Fruit fly (Drosophila melanogaster): Measurements from ENCODE around the gene Rrp46.
A peak's percentile ranks its signal among the peaks of the same experiment; 100 is the strongest.

Rrp46 gene

DNA sequence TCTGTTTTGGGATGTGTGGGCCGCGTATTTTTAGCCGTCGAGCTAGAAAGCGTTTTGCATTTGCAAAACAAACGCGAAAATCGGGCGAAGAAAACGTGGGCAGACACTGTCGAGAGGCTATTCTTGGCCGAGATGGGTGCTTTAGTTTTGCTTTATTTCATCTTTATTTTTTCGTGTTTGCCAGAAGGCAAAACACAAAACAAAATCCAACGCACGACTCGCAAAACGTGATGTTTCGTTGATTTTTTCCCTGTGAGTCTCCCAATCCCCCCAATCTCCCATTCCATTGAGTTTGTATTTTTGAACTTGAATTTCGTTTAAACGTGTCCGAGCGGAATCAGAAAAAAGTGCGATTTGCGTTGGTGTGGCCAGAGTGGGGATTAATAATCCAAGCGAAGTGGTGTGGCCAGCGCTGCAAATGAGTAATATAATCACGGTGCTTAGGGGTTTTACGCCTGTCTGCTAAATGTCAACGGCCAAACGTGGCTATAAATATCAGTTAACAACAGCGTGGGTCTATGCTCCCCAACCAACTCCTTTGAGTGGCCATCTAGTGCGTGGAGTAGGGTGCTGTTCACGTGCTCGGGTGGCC, 23.1 kb upstream of the Rrp46 start:
- TF ChIP-seq Mnt (GFP tag; optimal IDR thresholded peaks at IDR 0.05) (no peak), pad (GFP tag; optimal IDR thresholded peaks at IDR 0.05) (no peak), CG14711 (tag; optimal IDR thresholded peaks at IDR 0.05) (no peak), cnc (optimal IDR thresholded peaks at IDR 0.05) (no peak), Hr96 (GFP tag; optimal IDR thresholded peaks at IDR 0.05) (no peak), CG7045 (GFP tag; optimal IDR thresholded peaks at IDR 0.05) (no peak), kay (GFP tag; ENCODE audit: borderline replicate concordance) (no peak), CG11617 (GFP tag; optimal IDR thresholded peaks at IDR 0.05) (no peak)

DNA sequence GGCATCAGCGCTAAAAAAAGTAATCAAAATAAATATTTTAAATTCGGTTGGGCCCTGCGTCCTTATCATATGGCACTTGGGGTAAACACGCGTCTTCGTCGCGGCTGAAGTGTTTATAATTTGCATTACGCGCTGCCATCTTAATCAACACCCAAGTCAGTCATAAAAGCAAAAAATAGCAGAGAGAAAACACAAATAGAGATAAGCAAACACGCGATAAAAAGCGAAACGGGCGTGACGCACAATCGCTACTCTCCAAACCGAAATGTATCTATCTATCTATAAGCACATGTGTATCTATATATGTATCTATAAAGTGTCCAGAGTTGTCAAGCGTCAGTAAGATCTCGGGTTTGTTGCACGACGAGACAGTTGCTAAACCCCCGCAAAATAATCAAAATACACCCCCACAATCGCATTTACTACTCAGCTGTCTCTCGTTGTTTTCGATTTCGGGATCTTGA, 22.2 kb upstream of the Rrp46 start:
- TF ChIP-seq cic (GFP tag; optimal IDR thresholded peaks at IDR 0.05) (peak; percentile 98), bab1 (GFP tag; optimal IDR thresholded peaks at IDR 0.05) (no peak), pad (GFP tag; optimal IDR thresholded peaks at IDR 0.05) (peak; percentile 53), toe (GFP tag; optimal IDR thresholded peaks at IDR 0.05) (peak; percentile 40), CG11617 (GFP tag; optimal IDR thresholded peaks at IDR 0.05) (peak; percentile 56), CG14711 (tag; optimal IDR thresholded peaks at IDR 0.05) (peak; percentile 77), Crg-1 (GFP tag; optimal IDR thresholded peaks at IDR 0.05) (peak; percentile 28), Hr96 (GFP tag; optimal IDR thresholded peaks at IDR 0.05) (peak; percentile 4), CG7101 (tag; optimal IDR thresholded peaks at IDR 0.05) (peak; percentile 76), CG12768 (GFP tag; optimal IDR thresholded peaks at IDR 0.05) (peak; percentile 62), tj (GFP tag; optimal IDR thresholded peaks at IDR 0.05) (peak; percentile 21), cnc (optimal IDR thresholded peaks at IDR 0.05) (no peak), kay (GFP tag; ENCODE audit: borderline replicate concordance) (peak; percentile 93), ovo (GFP tag; optimal IDR thresholded peaks at IDR 0.05) (peak; percentile 75), CG7045 (GFP tag; optimal IDR thresholded peaks at IDR 0.05) (peak; percentile 83), Clk (GFP tag; optimal IDR thresholded peaks at IDR 0.05) (peak; percentile 38), CG1620 (GFP tag; optimal IDR thresholded peaks at IDR 0.05) (peak; percentile 65), CG33017 (tag; optimal IDR thresholded peaks at IDR 0.05) (peak; percentile 76), CG5204 (GFP tag; optimal IDR thresholded peaks at IDR 0.05) (peak; percentile 24), Mnt (GFP tag; optimal IDR thresholded peaks at IDR 0.05) (peak; percentile 80)

DNA sequence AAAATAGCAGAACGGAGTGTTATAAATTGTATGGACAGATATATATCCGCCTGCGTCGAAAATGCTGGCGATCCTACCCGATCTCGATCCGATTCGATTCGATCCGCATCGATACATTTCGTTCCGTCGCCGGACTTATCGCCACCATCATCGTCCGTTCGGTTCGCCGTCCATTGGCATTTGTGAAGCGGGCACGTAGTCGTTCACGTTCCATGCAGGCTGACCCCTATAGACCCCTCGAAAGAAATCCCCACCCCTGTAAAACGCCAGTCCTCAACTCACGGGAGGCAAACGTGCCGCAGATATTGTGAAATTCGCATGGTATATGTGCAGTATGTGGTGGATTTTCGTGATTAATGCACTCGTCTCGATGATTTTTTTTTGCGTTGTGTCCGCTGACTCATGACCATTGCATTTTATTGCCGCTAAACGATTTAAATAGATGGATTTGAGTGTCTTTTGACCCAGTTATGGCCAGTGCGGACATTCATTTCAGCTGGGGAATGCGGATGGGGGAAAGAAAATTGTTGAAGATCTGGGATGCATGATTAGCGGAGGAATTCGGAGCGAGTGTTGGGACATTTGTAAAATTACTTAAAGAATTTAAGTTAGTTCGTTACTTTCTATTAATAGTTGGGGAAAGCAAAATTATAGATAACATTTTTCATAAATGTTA, 21.1 kb upstream of the Rrp46 start:
- TF ChIP-seq CG1620 (GFP tag; optimal IDR thresholded peaks at IDR 0.05) (no peak), Mnt (GFP tag; optimal IDR thresholded peaks at IDR 0.05) (no peak), cnc (optimal IDR thresholded peaks at IDR 0.05) (no peak), kay (GFP tag; ENCODE audit: borderline replicate concordance) (peak; percentile 76), tj (GFP tag; optimal IDR thresholded peaks at IDR 0.05) (peak; percentile 29), cic (GFP tag; optimal IDR thresholded peaks at IDR 0.05) (peak; percentile 64), Hr96 (GFP tag; optimal IDR thresholded peaks at IDR 0.05) (no peak), toe (GFP tag; optimal IDR thresholded peaks at IDR 0.05) (no peak)

DNA sequence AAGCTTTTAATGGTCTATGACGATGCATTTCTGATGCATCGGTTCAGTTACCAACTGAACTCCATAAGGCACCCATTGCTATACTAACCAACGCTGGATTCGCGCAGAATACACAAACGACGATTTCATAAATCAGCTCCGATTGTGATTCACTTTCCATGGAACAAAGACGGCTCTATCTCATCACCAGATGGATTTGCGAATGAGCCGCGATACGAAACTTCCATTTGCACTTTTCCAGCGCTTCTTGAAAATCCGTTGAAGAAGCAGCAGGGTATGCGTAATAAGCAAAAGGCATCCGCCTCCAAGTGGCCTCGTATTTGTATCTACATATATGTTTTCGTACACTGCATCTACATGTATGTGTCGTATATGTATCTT, 20.6 kb upstream of the Rrp46 start:
- no peak for TF ChIP-seq CG14711 (tag; optimal IDR thresholded peaks at IDR 0.05)
- no peak for TF ChIP-seq CG7101 (tag; optimal IDR thresholded peaks at IDR 0.05)
- TF ChIP-seq Hr96 (GFP tag; optimal IDR thresholded peaks at IDR 0.05), result no peak

DNA sequence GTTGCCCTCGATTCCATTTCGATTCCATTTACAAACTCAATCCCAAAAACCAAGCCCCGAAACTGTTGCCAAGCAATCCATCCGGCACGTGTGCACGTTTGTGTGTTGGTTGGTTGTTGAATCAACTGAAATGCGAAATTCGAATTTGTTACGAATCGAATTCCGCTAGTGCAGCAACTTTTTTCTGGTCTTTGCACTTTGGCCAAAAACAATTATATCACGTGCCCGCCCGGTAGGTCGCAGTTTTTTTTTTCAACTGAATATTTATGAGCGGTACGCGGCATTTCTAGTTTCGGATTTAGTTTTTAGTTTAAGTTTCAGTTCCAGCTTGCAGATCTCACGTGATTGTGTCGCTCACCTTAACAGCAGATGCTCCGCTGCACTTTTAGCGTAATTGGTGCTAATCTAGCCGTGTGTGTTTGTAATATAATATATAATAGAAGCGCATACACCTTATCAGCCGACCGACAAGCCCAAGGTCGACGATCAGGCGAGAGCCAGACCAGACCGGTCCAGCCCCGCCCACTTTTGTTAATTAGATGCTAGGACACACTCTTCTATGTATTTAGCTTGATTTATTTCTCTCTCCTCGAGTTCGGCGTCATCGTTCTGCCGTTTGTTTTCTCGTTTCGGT, 20.0 kb upstream of the Rrp46 start:
- TF ChIP-seq bab1 (GFP tag; optimal IDR thresholded peaks at IDR 0.05), result no peak
- no peak for TF ChIP-seq CG7101 (tag; optimal IDR thresholded peaks at IDR 0.05)
- TF ChIP-seq pad (GFP tag; optimal IDR thresholded peaks at IDR 0.05), result no peak
- TF ChIP-seq toe (GFP tag; optimal IDR thresholded peaks at IDR 0.05), result no peak
- TF ChIP-seq CG12768 (GFP tag; optimal IDR thresholded peaks at IDR 0.05), result peak; percentile 67
- TF ChIP-seq CG33017 (tag; optimal IDR thresholded peaks at IDR 0.05), result no peak
- TF ChIP-seq Mnt (GFP tag; optimal IDR thresholded peaks at IDR 0.05), result peak; percentile 17
- TF ChIP-seq kay (GFP tag; ENCODE audit: borderline replicate concordance), result peak; percentile 95
- no peak for TF ChIP-seq CG5204 (GFP tag; optimal IDR thresholded peaks at IDR 0.05)
- TF ChIP-seq cic (GFP tag; optimal IDR thresholded peaks at IDR 0.05), result peak; percentile 87
- TF ChIP-seq CG11617 (GFP tag; optimal IDR thresholded peaks at IDR 0.05), result no peak
- TF ChIP-seq tj (GFP tag; optimal IDR thresholded peaks at IDR 0.05), result peak; percentile 97
- TF ChIP-seq ovo (GFP tag; optimal IDR thresholded peaks at IDR 0.05), result peak; percentile 4
- peak in 1 of 2 experiments; percentile 17 for TF ChIP-seq cnc (optimal IDR thresholded peaks at IDR 0.05)
- no peak for TF ChIP-seq CG7045 (GFP tag; optimal IDR thresholded peaks at IDR 0.05)

DNA sequence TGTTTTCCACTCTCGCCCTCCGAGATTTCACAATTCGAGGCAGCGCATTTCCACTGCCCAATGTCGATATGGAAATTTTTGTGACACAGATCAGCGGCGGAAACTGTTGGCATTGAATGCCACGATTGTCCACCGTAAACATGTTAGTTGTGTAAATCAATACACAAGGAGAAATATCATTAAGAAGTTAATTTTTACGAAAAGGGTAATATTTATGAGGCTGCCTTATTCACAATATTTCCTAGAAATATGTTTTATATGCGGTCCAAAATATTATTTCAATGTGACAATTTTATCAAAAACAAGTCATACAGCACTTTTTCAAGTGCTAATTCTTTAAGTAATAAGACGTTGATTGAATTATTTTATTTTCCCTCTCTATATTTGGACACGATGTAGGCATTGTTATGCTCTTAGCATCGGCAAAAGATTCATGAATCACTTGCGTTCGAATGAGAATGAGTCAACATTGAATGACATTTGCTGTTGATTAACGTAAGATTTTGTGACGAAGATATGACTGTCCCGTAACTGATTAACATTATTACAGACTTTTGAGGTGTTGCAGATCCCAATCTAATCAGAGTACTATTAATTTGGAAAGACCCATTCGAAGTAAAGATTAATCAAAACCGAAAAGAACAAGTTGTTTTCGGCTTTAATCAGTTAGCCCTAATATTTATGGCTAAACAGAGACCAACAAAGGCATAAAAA, 19.3 kb upstream of the Rrp46 start:
- no peak for TF ChIP-seq Clk (GFP tag; optimal IDR thresholded peaks at IDR 0.05)
- TF ChIP-seq toe (GFP tag; optimal IDR thresholded peaks at IDR 0.05), result no peak
- no peak for TF ChIP-seq Mnt (GFP tag; optimal IDR thresholded peaks at IDR 0.05)
- no peak for TF ChIP-seq tj (GFP tag; optimal IDR thresholded peaks at IDR 0.05)
- TF ChIP-seq cnc (optimal IDR thresholded peaks at IDR 0.05), result no peak
- TF ChIP-seq CG11617 (GFP tag; optimal IDR thresholded peaks at IDR 0.05), result no peak
- TF ChIP-seq bab1 (GFP tag; optimal IDR thresholded peaks at IDR 0.05), result no peak
- TF ChIP-seq CG33017 (tag; optimal IDR thresholded peaks at IDR 0.05), result no peak

Data from whole organism, adult.